Fruit fly (Drosophila melanogaster) whole organism, embryonic: ENCODE data around the gene CG7945.
A peak's percentile ranks its signal among the peaks of the same experiment; 100 is the strongest.

Source experiments
- C15 ChIP-seq: fragments of 200-800 bp; sonication (Bioruptor generic); IDR thresholded peaks from 3 replicates; pipeline ENCODE4 v1.3.6; 2022; ENCODE audit warnings: missing biosample characterization, missing genetic modification characterization
- CG10209 ChIP-seq: fragments of 200-800 bp; sonication (Bioruptor generic); optimal IDR thresholded peaks from 3 replicates; lab custom pipeline; 2017; ENCODE audit warnings: missing biosample characterization, mild to moderate bottlenecking, missing genetic modification characterization, missing genetic modification reagents
- CG11398 ChIP-seq: fragments of 200-800 bp; sonication (Bioruptor generic); optimal IDR thresholded peaks from 2 replicates; lab custom pipeline; 2016; ENCODE audit warnings: missing biosample characterization, missing genetic modification characterization
- CG13287 ChIP-seq: fragments of 200-800 bp; sonication (Bioruptor generic); IDR thresholded peaks from 2 replicates; pipeline ENCODE4 v1.3.6; 2022; ENCODE audit warnings: missing biosample characterization, missing genetic modification characterization; ENCODE audit not compliant: partially characterized antibody
- CG14667 ChIP-seq: fragments of 200-800 bp; sonication (Bioruptor generic); IDR thresholded peaks from 2 replicates; pipeline ENCODE4 v1.3.6; 2022; ENCODE audit warnings: missing biosample characterization, missing genetic modification characterization
- CG15601 ChIP-seq: fragments of 200-800 bp; sonication (Bioruptor generic); optimal IDR thresholded peaks from 3 replicates; lab custom pipeline; 2019; ENCODE audit warnings: missing biosample characterization, mild to moderate bottlenecking, missing genetic modification characterization, moderate library complexity
- CG1647 ChIP-seq: fragments of 200-800 bp; sonication (Bioruptor generic); optimal IDR thresholded peaks from 3 replicates; lab custom pipeline; 2016; ENCODE audit warnings: missing biosample characterization, missing genetic modification characterization
- CG17328 ChIP-seq: fragments of 200-800 bp; sonication (Bioruptor generic); IDR thresholded peaks from 2 replicates; pipeline ENCODE4 v1.3.6; 2022; ENCODE audit warnings: missing biosample characterization, missing genetic modification characterization
- CG2199 ChIP-seq: fragments of 200-800 bp; sonication (Bioruptor generic); IDR thresholded peaks from 3 replicates; pipeline ENCODE4 v1.3.6; 2022; ENCODE audit warnings: missing biosample characterization, missing genetic modification characterization
- CG3281 ChIP-seq: fragments of 200-800 bp; sonication (Bioruptor generic); optimal IDR thresholded peaks from 3 replicates; lab custom pipeline; 2017; ENCODE audit warnings: missing biosample characterization, mild to moderate bottlenecking, missing genetic modification characterization
- CG4404 ChIP-seq: fragments of 200-800 bp; sonication (Bioruptor generic); IDR thresholded peaks from 2 replicates; pipeline ENCODE4 v1.3.6; 2022; ENCODE audit warnings: missing biosample characterization, missing genetic modification characterization
- CG6683 ChIP-seq: fragments of 200-800 bp; sonication (Bioruptor generic); optimal IDR thresholded peaks from 2 replicates; lab custom pipeline; 2017; ENCODE audit warnings: missing biosample characterization, mild to moderate bottlenecking, missing genetic modification characterization, missing genetic modification reagents
- CG7839 ChIP-seq: fragments of 200-800 bp; sonication (Bioruptor generic); optimal IDR thresholded peaks from 3 replicates; lab custom pipeline; 2018; ENCODE audit warnings: missing biosample characterization, mild to moderate bottlenecking, missing genetic modification characterization, moderate library complexity
- CG9932 ChIP-seq: fragments of 200-800 bp; sonication (Bioruptor generic); IDR thresholded peaks from 2 replicates; pipeline ENCODE4 v1.3.6; 2022; ENCODE audit warnings: missing biosample characterization, missing genetic modification characterization
- Deaf1 ChIP-seq: fragments of 200-800 bp; optimal IDR thresholded peaks from 3 replicates; lab custom pipeline; 2019; ENCODE audit warnings: missing biosample characterization, mild to moderate bottlenecking, missing genetic modification characterization, moderate library complexity
- Dfd ChIP-seq, 2 experiments: fragments of >200 bp; optimal IDR thresholded peaks; 2 replicates each; lab custom pipeline; 2017; ENCODE audit warnings: missing biosample characterization in 2 of 2, missing genetic modification characterization in 2 of 2
- Drgx ChIP-seq: fragments of 200-800 bp; sonication (Bioruptor generic); IDR thresholded peaks from 2 replicates; pipeline ENCODE4 v1.3.6; 2022; ENCODE audit warnings: missing biosample characterization, missing genetic modification characterization
- Fer1 ChIP-seq: fragments of 200-800 bp; sonication (Bioruptor generic); optimal IDR thresholded peaks from 2 replicates; lab custom pipeline; 2017; ENCODE audit warnings: missing biosample characterization, mild to moderate bottlenecking, missing genetic modification characterization
- Fer2 ChIP-seq: fragments of 200-800 bp; sonication (Bioruptor generic); optimal IDR thresholded peaks from 2 replicates; lab custom pipeline; 2018; ENCODE audit warnings: missing biosample characterization, mild to moderate bottlenecking, missing genetic modification characterization, moderate library complexity
- HLH54F ChIP-seq: fragments of 200-800 bp; sonication (Bioruptor generic); optimal IDR thresholded peaks from 3 replicates; lab custom pipeline; 2016; ENCODE audit warnings: missing biosample characterization, missing genetic modification characterization
- Hmx ChIP-seq: fragments of 200-800 bp; sonication (Bioruptor generic); optimal IDR thresholded peaks from 2 replicates; lab custom pipeline; 2016; ENCODE audit warnings: missing biosample characterization, missing genetic modification characterization
- Hr3 ChIP-seq: fragments of 200-800 bp; sonication (Bioruptor generic); optimal IDR thresholded peaks from 3 replicates; lab custom pipeline; 2016; ENCODE audit warnings: missing biosample characterization, missing genetic modification characterization
- Myb ChIP-seq: fragments of 200-800 bp; sonication (Bioruptor generic); optimal IDR thresholded peaks from 2 replicates; lab custom pipeline; 2016; ENCODE audit warnings: missing biosample characterization, missing genetic modification characterization
- NC2α ChIP-seq: fragments of 200-800 bp; sonication (Bioruptor generic); optimal IDR thresholded peaks from 2 replicates; lab custom pipeline; 2016; ENCODE audit warnings: missing biosample characterization, missing genetic modification characterization
- NFAT ChIP-seq: fragments of 200-800 bp; sonication (Bioruptor generic); IDR thresholded peaks from 2 replicates; pipeline ENCODE4 v1.3.6; 2022; ENCODE audit warnings: missing biosample characterization, missing genetic modification characterization
- Nf-YC ChIP-seq: fragments of 200-800 bp; optimal IDR thresholded peaks from 3 replicates; lab custom pipeline; 2019; ENCODE audit warnings: missing biosample characterization, mild to moderate bottlenecking, missing genetic modification characterization, moderate library complexity
- Rfx ChIP-seq: fragments of 200-800 bp; sonication (Bioruptor generic); IDR thresholded peaks from 2 replicates; pipeline ENCODE4 v1.3.6; 2022; ENCODE audit warnings: missing biosample characterization, missing genetic modification characterization
- Rx ChIP-seq: fragments of 200-800 bp; sonication (Bioruptor generic); IDR thresholded peaks from 2 replicates; pipeline ENCODE4 v1.3.6; 2022; ENCODE audit warnings: missing biosample characterization, missing genetic modification characterization
- Sin3A ChIP-seq: fragments of >200 bp; optimal IDR thresholded peaks from 2 replicates; lab custom pipeline; 2018
- Tbp ChIP-seq: fragments of >200 bp; optimal IDR thresholded peaks from 2 replicates; lab custom pipeline; 2018; ENCODE audit warnings: missing biosample characterization, missing genetic modification characterization
- Xrp1 ChIP-seq: fragments of 200-800 bp; sonication (Bioruptor generic); IDR thresholded peaks from 2 replicates; pipeline ENCODE4 v1.3.6; 2022; ENCODE audit warnings: missing biosample characterization, missing genetic modification characterization
- corto ChIP-seq: fragments of 200-800 bp; sonication (Bioruptor generic); optimal IDR thresholded peaks from 2 replicates; lab custom pipeline; 2016; ENCODE audit warnings: missing biosample characterization, mild to moderate bottlenecking, missing genetic modification characterization, moderate library complexity
- exex ChIP-seq: fragments of 200-800 bp; sonication (Bioruptor generic); optimal IDR thresholded peaks from 4 replicates; lab custom pipeline; 2018; ENCODE audit warnings: missing biosample characterization, mild to moderate bottlenecking, missing genetic modification characterization, moderate library complexity
- fd96Cb ChIP-seq: fragments of 200-800 bp; sonication (Bioruptor generic); optimal IDR thresholded peaks from 2 replicates; lab custom pipeline; 2018; ENCODE audit warnings: missing biosample characterization, mild to moderate bottlenecking, missing genetic modification characterization, moderate library complexity
- grn ChIP-seq: fragments of 200-800 bp; sonication (Bioruptor generic); optimal IDR thresholded peaks from 3 replicates; lab custom pipeline; 2017; ENCODE audit warnings: missing biosample characterization, missing genetic modification characterization
- hbn ChIP-seq: fragments of 200-800 bp; sonication (Bioruptor generic); IDR thresholded peaks from 2 replicates; pipeline ENCODE4 v1.3.6; 2022; ENCODE audit warnings: missing biosample characterization, missing genetic modification characterization; ENCODE audit not compliant: partially characterized antibody
- kni ChIP-seq: fragments of 200-800 bp; sonication (Bioruptor generic); optimal IDR thresholded peaks from 3 replicates; lab custom pipeline; 2017; ENCODE audit warnings: mild to moderate bottlenecking, missing biosample characterization, missing genetic modification reagents, missing genetic modification characterization
- nerfin-2 ChIP-seq: fragments of 200-800 bp; sonication (Bioruptor generic); IDR thresholded peaks from 2 replicates; pipeline ENCODE4 v1.3.6; 2022; ENCODE audit warnings: missing biosample characterization, missing genetic modification characterization; ENCODE audit not compliant: partially characterized antibody
- onecut ChIP-seq: fragments of 200-800 bp; sonication (Bioruptor generic); IDR thresholded peaks from 2 replicates; pipeline ENCODE4 v1.3.6; 2022; ENCODE audit warnings: missing biosample characterization, missing genetic modification characterization
- peb ChIP-seq: fragments of 200-800 bp; sonication (Bioruptor generic); IDR thresholded peaks from 2 replicates; pipeline ENCODE4 v1.3.6; 2022; ENCODE audit warnings: missing biosample characterization, missing genetic modification characterization
- pnt ChIP-seq: fragments of 200-800 bp; sonication (Bioruptor generic); optimal IDR thresholded peaks from 3 replicates; lab custom pipeline; 2016; ENCODE audit warnings: missing biosample characterization, missing genetic modification characterization
- run ChIP-seq: fragments of 200-800 bp; sonication (Bioruptor generic); optimal IDR thresholded peaks from 3 replicates; lab custom pipeline; 2018; ENCODE audit warnings: missing biosample characterization, mild to moderate bottlenecking, missing genetic modification characterization
- sd ChIP-seq: fragments of 200-800 bp; sonication (Bioruptor generic); optimal IDR thresholded peaks from 3 replicates; lab custom pipeline; 2018; ENCODE audit warnings: missing biosample characterization, mild to moderate bottlenecking, missing genetic modification characterization, moderate library complexity
- slp2 ChIP-seq: fragments of 200-800 bp; sonication (Bioruptor generic); optimal IDR thresholded peaks from 2 replicates; lab custom pipeline; 2016; ENCODE audit warnings: missing biosample characterization, missing genetic modification characterization
- sr ChIP-seq: fragments of 200-800 bp; sonication (Bioruptor generic); IDR thresholded peaks from 3 replicates; pipeline ENCODE4 v1.3.6; 2022; ENCODE audit warnings: missing biosample characterization, missing genetic modification characterization
- tio ChIP-seq: fragments of 200-800 bp; sonication (Bioruptor generic); optimal IDR thresholded peaks from 2 replicates; lab custom pipeline; 2017; ENCODE audit warnings: missing biosample characterization, missing genetic modification characterization, inconsistent platforms
- tll ChIP-seq, 2 experiments: fragments of 200-800 bp in 1 of 2; fragments of >200 bp in 1 of 2; sonication (Bioruptor generic) in 1 of 2; optimal IDR thresholded peaks; 2 replicates each; lab custom pipeline; 2017 to 2019; ENCODE audit warnings: missing biosample characterization in 2 of 2, missing genetic modification characterization in 2 of 2, mild to moderate bottlenecking in 1 of 2, moderate library complexity in 1 of 2
- tna ChIP-seq: fragments of 200-800 bp; sonication (Bioruptor generic); IDR thresholded peaks from 2 replicates; pipeline ENCODE4 v1.3.6; 2022; ENCODE audit warnings: missing biosample characterization, missing genetic modification characterization; ENCODE audit not compliant: partially characterized antibody
- unpg ChIP-seq: fragments of 200-800 bp; sonication (Bioruptor generic); optimal IDR thresholded peaks from 3 replicates; lab custom pipeline; 2018; ENCODE audit warnings: missing biosample characterization, mild to moderate bottlenecking, missing genetic modification characterization, moderate library complexity
- vnd ChIP-seq: fragments of 200-800 bp; sonication (Bioruptor generic); IDR thresholded peaks from 3 replicates; pipeline ENCODE4 v1.3.6; 2022; ENCODE audit warnings: missing biosample characterization, missing genetic modification characterization; ENCODE audit not compliant: partially characterized antibody
- vvl ChIP-seq: fragments of 200-800 bp; sonication (Bioruptor generic); IDR thresholded peaks from 2 replicates; pipeline ENCODE4 v1.3.6; 2022; ENCODE audit warnings: missing biosample characterization, missing genetic modification characterization

CG7945 gene

dm6 chr3L:15508233-15508632, 15.7 kb downstream of the CG7945 start, which contains the start of gene CG7841 (continued):
- TF ChIP-seq NFAT (GFP tag; lab: Robert Waterston, UW) (no peak; the same call in 1 of the 2 replicates), corto (GFP tag; lab: Kevin White, UChicago) (peak; percentile 98), onecut (GFP tag; lab: Robert Waterston, UW) (peak; percentile 96), CG7839 (peak; percentile 98), CG2199 (GFP tag; lab: Robert Waterston, UW) (peak; percentile 94), CG11398 (GFP tag; lab: Kevin White, UChicago) (peak; percentile 96), Hr3 (GFP tag; lab: Kevin White, UChicago) (peak; percentile 92), tna (GFP tag; lab: Robert Waterston, UW) (no peak), C15 (GFP tag; lab: Robert Waterston, UW) (peak; percentile 93), Nf-YC (peak; percentile 92), Rfx (GFP tag; lab: Robert Waterston, UW) (peak; percentile 98), HLH54F (GFP tag; lab: Kevin White, UChicago) (peak; percentile 97), Drgx (GFP tag; lab: Robert Waterston, UW) (peak; percentile 98), CG14667 (GFP tag; lab: Robert Waterston, UW) (no peak; the same call in 1 of the 2 replicates), Fer1 (GFP tag; lab: Kevin White, UChicago) (peak; percentile 99), NC2α (GFP tag; lab: Kevin White, UChicago) (peak; percentile 95), kni (GFP tag; lab: Kevin White, UChicago) (peak; percentile 96), vvl (GFP tag; lab: Robert Waterston, UW) (peak; percentile 99), Hmx (peak; percentile 93), tll (GFP tag; optimal IDR thresholded peaks at IDR 0.05; lab: Kevin White, UChicago) (peak in 1 of 2 experiments; percentile 5), sr (GFP tag; lab: Robert Waterston, UW) (peak; percentile 89; the same call in 2 of the 3 replicates), CG9932 (GFP tag; lab: Robert Waterston, UW) (peak; percentile 90), CG6683 (GFP tag; lab: Kevin White, UChicago) (peak; percentile 97), CG13287 (peak; percentile 42; the same call in 1 of the 2 replicates), tio (GFP tag; lab: Kevin White, UChicago) (peak; percentile 89), Tbp (GFP tag; lab: Kevin White, UChicago) (no peak), Myb (GFP tag; lab: Kevin White, UChicago) (peak; percentile 87), Xrp1 (peak; percentile 98), slp2 (GFP tag; lab: Kevin White, UChicago) (peak; percentile 92), hbn (GFP tag; lab: Robert Waterston, UW) (no peak), grn (GFP tag; lab: Kevin White, UChicago) (peak; percentile 87), run (peak; percentile 97), CG17328 (GFP tag; lab: Robert Waterston, UW) (peak; percentile 98), Fer2 (peak; percentile 96), CG3281 (GFP tag; lab: Kevin White, UChicago) (peak; percentile 99), unpg (GFP tag; lab: Kevin White, UChicago) (peak; percentile 99), peb (peak; percentile 79), Dfd (GFP tag; optimal IDR thresholded peaks at IDR 0.05; lab: Kevin White, UChicago) (no peak), fd96Cb (peak; percentile 96), pnt (GFP tag; lab: Kevin White, UChicago) (peak; percentile 92), CG10209 (GFP tag; lab: Kevin White, UChicago) (peak; percentile 97), Deaf1 (tag; lab: Kevin White, UChicago) (peak; percentile 87), CG15601 (tag; lab: Kevin White, UChicago) (peak; percentile 97), vnd (no peak), Sin3A (lab: Kevin White, UChicago) (no peak), exex (tag; lab: Kevin White, UChicago) (peak; percentile 94), CG4404 (GFP tag; lab: Robert Waterston, UW) (no peak), CG1647 (peak; percentile 96), Rx (GFP tag; lab: Robert Waterston, UW) (no peak; the same call in none of the 2 replicates), nerfin-2 (GFP tag; lab: Robert Waterston, UW) (no peak), sd (tag; lab: Kevin White, UChicago) (peak; percentile 90)
